Fruit fly (Drosophila melanogaster): ENCODE results near the gene Kif3C.

Gene Kif3C

dm6 chr4:1121888-1122287 is 25.4 kb upstream of the Kif3C start:
- TF ChIP-seq spab (GFP tag; optimal IDR thresholded peaks at IDR 0.05), result no peak

- TF ChIP-seq Eip75B (GFP tag; optimal IDR thresholded peaks at IDR 0.05), result peak; percentile 1
- TF ChIP-seq Eip78C (GFP tag), result peak; percentile 79
- TF ChIP-seq CG3919 (GFP tag; optimal IDR thresholded peaks at IDR 0.05), result no peak
- TF ChIP-seq Hr39 (GFP tag; optimal IDR thresholded peaks at IDR 0.05), result peak; percentile 7
- peak; percentile 14 for TF ChIP-seq pdm3 (GFP tag; optimal IDR thresholded peaks at IDR 0.05)
- TF ChIP-seq CG6854 (GFP tag; optimal IDR thresholded peaks at IDR 0.05), result peak; percentile 24
- peak; percentile 16 for TF ChIP-seq CG31627 (GFP tag; optimal IDR thresholded peaks at IDR 0.05)
- TF ChIP-seq CG6792 (GFP tag; optimal IDR thresholded peaks at IDR 0.05), result no peak
These were observed 24.3 kb upstream of the Kif3C start, which contains the start of gene Cals for dm6 chr4:1122658-1123606. Gene Cals (minus strand): TSS chr4:1123357.

- TF ChIP-seq esn (GFP tag; optimal IDR thresholded peaks at IDR 0.05) (no peak), CG4318 (GFP tag; optimal IDR thresholded peaks at IDR 0.05) (peak; percentile 49), pdm3 (GFP tag; optimal IDR thresholded peaks at IDR 0.05) (peak; percentile 1), Gug (GFP tag; IDR thresholded peaks at IDR 0.05) (no peak), CG3032 (tag; optimal IDR thresholded peaks at IDR 0.05) (no peak), OdsH (GFP tag; optimal IDR thresholded peaks at IDR 0.05) (no peak), cyc (GFP tag; optimal IDR thresholded peaks at IDR 0.05) (no peak), salr (GFP tag; optimal IDR thresholded peaks at IDR 0.05) (peak in 1 of 2 experiments; percentile 13), CG11762 (GFP tag; optimal IDR thresholded peaks at IDR 0.05; ENCODE audit: insufficient read depth) (no peak), Met (GFP tag; optimal IDR thresholded peaks at IDR 0.05) (no peak), CG6808 (GFP tag; optimal IDR thresholded peaks at IDR 0.05) (no peak), Sox102F (GFP tag; optimal IDR thresholded peaks at IDR 0.05) (no peak), Sox15 (GFP tag; optimal IDR thresholded peaks at IDR 0.05) (peak; percentile 2), fd85E (GFP tag; optimal IDR thresholded peaks at IDR 0.05) (no peak), CG8632 (GFP tag; optimal IDR thresholded peaks at IDR 0.05) (no peak), Ets96B (tag; optimal IDR thresholded peaks at IDR 0.05) (no peak), Eip93F (GFP tag; optimal IDR thresholded peaks at IDR 0.05) (no peak), Eip78C (GFP tag) (peak; percentile 62), CG7368 (GFP tag; optimal IDR thresholded peaks at IDR 0.05) (no peak), CG6163 (GFP tag; IDR thresholded peaks at IDR 0.05) (no peak), CG6792 (GFP tag; optimal IDR thresholded peaks at IDR 0.05) (no peak), topi (GFP tag; optimal IDR thresholded peaks at IDR 0.05) (no peak), Ets21C (GFP tag; optimal IDR thresholded peaks at IDR 0.05) (peak; percentile 2), Hr39 (GFP tag; optimal IDR thresholded peaks at IDR 0.05) (peak; percentile 16)
These were observed 23.3 kb upstream of the Kif3C start, which contains the start of gene Arf4 for dm6 chr4:1123769-1124493. Gene Arf4 (plus strand): TSS chr4:1124167.

dm6 chr4:1124494-1124780 is 22.8 kb upstream of the Kif3C start:
- TF ChIP-seq Lpt (GFP tag; optimal IDR thresholded peaks at IDR 0.05) (no peak), fkh (GFP tag; optimal IDR thresholded peaks at IDR 0.05) (no peak), acj6 (GFP tag; optimal IDR thresholded peaks at IDR 0.05) (no peak), Sox15 (GFP tag; optimal IDR thresholded peaks at IDR 0.05) (no peak), CG8119 (GFP tag; IDR thresholded peaks at IDR 0.05) (no peak), cyc (GFP tag; optimal IDR thresholded peaks at IDR 0.05) (no peak), Hr4 (GFP tag; optimal IDR thresholded peaks at IDR 0.05) (no peak), OdsH (GFP tag; optimal IDR thresholded peaks at IDR 0.05) (no peak), CG6163 (GFP tag; IDR thresholded peaks at IDR 0.05) (no peak), CG6276 (GFP tag; optimal IDR thresholded peaks at IDR 0.05) (no peak), svp (GFP tag) (no peak)
